Worm (Caenorhabditis elegans): ENCODE measurements around the gene clec-242.

Gene clec-242

DNA sequence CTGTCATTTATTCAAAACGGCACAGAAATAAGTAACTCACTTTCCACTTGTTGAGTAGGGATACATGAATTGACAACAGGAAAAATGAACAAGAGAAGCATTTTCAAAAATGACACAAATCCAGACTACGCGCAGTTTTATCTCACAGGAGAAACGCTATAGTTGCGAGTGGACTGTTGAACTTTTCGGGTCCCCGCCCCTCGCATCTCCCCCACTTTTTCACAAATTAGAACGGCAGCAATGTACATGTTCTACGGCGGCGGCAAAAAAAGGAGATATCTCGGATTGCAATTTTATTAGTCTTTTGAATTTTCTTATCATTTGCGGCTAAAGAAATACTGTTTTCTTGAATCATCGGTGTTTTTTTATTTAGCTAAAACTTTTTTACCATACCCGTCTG is at the start of gene clec-242:
clec-242 (minus strand) TSS at position 101 of the 400 bp plus-strand sequence.
- TF ChIP-seq ceh-58 (GFP tag; IDR thresholded peaks at IDR 0.05) (no peak), F39B2.1 (GFP tag; IDR thresholded peaks at IDR 0.05) (no peak), attf-3 (GFP tag; conservative IDR thresholded peaks at IDR 0.05) (no peak), die-1 (tag; optimal IDR thresholded peaks at IDR 0.05) (no peak), pha-4 (tag; optimal IDR thresholded peaks at IDR 0.05) (no peak), ceh-79 (tag; optimal IDR thresholded peaks at IDR 0.05) (no peak), egrh-3 (GFP tag; IDR thresholded peaks at IDR 0.05) (no peak), K12H6.12 (tag; optimal IDR thresholded peaks at IDR 0.05) (no peak), B0019.2 (GFP tag; conservative IDR thresholded peaks at IDR 0.05) (no peak), B0261.1 (tag; optimal IDR thresholded peaks at IDR 0.05) (no peak), aptf-3 (GFP tag; IDR thresholded peaks at IDR 0.05) (no peak), rcor-1 (GFP tag; IDR thresholded peaks at IDR 0.05) (no peak), ceh-100 (GFP tag; IDR thresholded peaks at IDR 0.05) (no peak), mel-28 (tag; optimal IDR thresholded peaks at IDR 0.05; ENCODE audit: borderline replicate concordance) (no peak), snpc-3.4 (tag; optimal IDR thresholded peaks at IDR 0.05) (no peak), unc-130 (GFP tag; optimal IDR thresholded peaks at IDR 0.05) (no peak)

DNA sequence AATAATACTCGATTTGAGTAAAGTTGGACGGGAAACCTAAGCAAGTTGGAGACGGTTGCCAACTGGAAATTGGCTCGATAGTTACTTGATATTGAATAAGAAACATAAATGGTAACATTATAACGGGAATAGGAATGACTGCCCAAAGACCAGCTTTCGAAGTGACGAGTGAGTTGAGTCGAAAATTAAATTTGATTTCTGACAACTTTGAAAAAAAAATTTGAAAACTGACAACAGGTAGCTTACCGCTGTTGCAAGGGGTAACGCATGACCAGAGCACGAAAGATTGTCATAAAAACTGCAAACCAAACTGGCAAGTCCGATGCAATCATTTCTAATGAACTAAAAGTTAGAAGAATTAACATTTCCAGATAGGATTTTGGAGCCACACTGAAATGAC is 47.4 kb upstream of the clec-242 start:
- TF ChIP-seq snpc-1.3 (tag; optimal IDR thresholded peaks at IDR 0.05; ENCODE audit: insufficient read depth) (no peak), snpc-1.1 (tag; optimal IDR thresholded peaks at IDR 0.05; ENCODE audit: insufficient read depth) (no peak), athp-1 (tag; optimal IDR thresholded peaks at IDR 0.05) (no peak), lin-54 (GFP tag; optimal IDR thresholded peaks at IDR 0.05) (no peak), K12H6.12 (tag; optimal IDR thresholded peaks at IDR 0.05) (no peak), pha-4 (tag; optimal IDR thresholded peaks at IDR 0.05) (no peak)

- TF ChIP-seq die-1 (tag; optimal IDR thresholded peaks at IDR 0.05) (no peak), ztf-6 (GFP tag; IDR thresholded peaks at IDR 0.05) (no peak), F37B4.10 (GFP tag; IDR thresholded peaks at IDR 0.05) (no peak), B0336.3 (GFP tag; IDR thresholded peaks at IDR 0.05) (no peak), F39B2.1 (GFP tag; IDR thresholded peaks at IDR 0.05) (no peak), ztf-26 (tag; optimal IDR thresholded peaks at IDR 0.05) (no peak), mes-4 (tag; optimal IDR thresholded peaks at IDR 0.05) (no peak), ceh-40 (GFP tag; IDR thresholded peaks at IDR 0.05) (no peak), hlh-12 (tag; optimal IDR thresholded peaks at IDR 0.05) (no peak), tbx-9 (tag; optimal IDR thresholded peaks at IDR 0.05; ENCODE audit: borderline replicate concordance) (no peak), nhr-120 (GFP tag; IDR thresholded peaks at IDR 0.05) (no peak), efl-1 (GFP tag; optimal IDR thresholded peaks at IDR 0.05) (no peak), fkh-3 (tag; optimal IDR thresholded peaks at IDR 0.05) (no peak), nhr-90 (tag; optimal IDR thresholded peaks at IDR 0.05) (no peak), D2030.7 (GFP tag; IDR thresholded peaks at IDR 0.05) (no peak)
Observed at ce11 chrV:17284159-17284558, 38.9 kb upstream of the clec-242 start.

DNA sequence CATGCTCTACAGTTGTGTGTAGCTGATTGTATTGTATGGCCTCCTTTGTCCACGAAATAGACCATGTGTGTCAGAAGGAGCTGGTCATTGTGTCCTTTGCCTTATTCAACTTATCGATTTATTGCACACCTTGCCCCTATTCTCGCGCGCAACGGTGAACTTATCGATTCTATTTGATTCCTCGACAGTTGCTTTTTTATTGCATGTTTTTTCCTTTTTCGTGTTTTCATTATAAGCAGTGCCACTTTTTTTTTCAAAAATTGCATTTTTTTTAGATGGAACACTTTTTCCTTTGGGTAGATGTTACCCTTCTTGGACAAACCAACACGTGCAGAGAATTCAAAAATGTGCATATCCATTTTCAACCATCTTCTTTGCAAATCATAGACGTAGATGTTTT is 27.9 kb upstream of the clec-242 start, which contains the start of gene K10G4.10:
K10G4.10 (plus strand) TSS at position 301 of the 400 bp plus-strand sequence.
- no peak for TF ChIP-seq dox-1 (GFP tag; IDR thresholded peaks at IDR 0.05)
- no peak for TF ChIP-seq Y67H2A.10 (GFP tag; conservative IDR thresholded peaks at IDR 0.05)
- no peak for TF ChIP-seq sea-2 (GFP tag; IDR thresholded peaks at IDR 0.05)
- no peak for TF ChIP-seq Y53G8AR.9 (GFP tag; conservative IDR thresholded peaks at IDR 0.05)
- no peak for TF ChIP-seq rpc-1 (optimal IDR thresholded peaks at IDR 0.05)
- TF ChIP-seq rpc-1 (tag; optimal IDR thresholded peaks at IDR 0.05): no peak
- no peak for TF ChIP-seq mel-28 (tag; optimal IDR thresholded peaks at IDR 0.05; ENCODE audit: borderline replicate concordance)
- TF ChIP-seq F10E7.11 (tag; optimal IDR thresholded peaks at IDR 0.05): no peak
- TF ChIP-seq F52B5.7 (tag; optimal IDR thresholded peaks at IDR 0.05): no peak
- no peak for TF ChIP-seq C17E4.6 (GFP tag; IDR thresholded peaks at IDR 0.05)
- TF ChIP-seq ets-4 (GFP tag; optimal IDR thresholded peaks at IDR 0.05): no peak
- TF ChIP-seq pbrm-1 (GFP tag; IDR thresholded peaks at IDR 0.05): no peak
- no peak for TF ChIP-seq hmg-1.2 (GFP tag; IDR thresholded peaks at IDR 0.05)
- no peak for TF ChIP-seq B0336.3 (GFP tag; IDR thresholded peaks at IDR 0.05)
- TF ChIP-seq ztf-25 (GFP tag; IDR thresholded peaks at IDR 0.05): no peak
